Worm (Caenorhabditis elegans) whole organism, midembryonic: ENCODE results near the gene T21C9.13.

Experiments
- T22C8.4 ChIP-seq: fragments of 200-800 bp; sonication (Bioruptor generic); IDR thresholded peaks from 2 replicates; pipeline ENCODE4 v1.3.6; 2022; ENCODE audit warnings: missing genetic modification characterization, missing compliant biosample characterization
- cog-1 ChIP-seq: sonication (generic microtip); optimal IDR thresholded peaks from 2 replicates; lab custom pipeline; 2016; ENCODE audit warnings: missing genetic modification characterization, missing compliant biosample characterization
- flt-1 ChIP-seq: fragments of 200-800 bp; sonication (Bioruptor generic); IDR thresholded peaks from 2 replicates; pipeline ENCODE4 v1.3.6; 2022; ENCODE audit warnings: missing genetic modification characterization, missing compliant biosample characterization
- klf-2 ChIP-seq: fragments of 200-800 bp; sonication (Bioruptor generic); conservative IDR thresholded peaks from 2 replicates; pipeline ENCODE4 v1.3.6; 2022; ENCODE audit warnings: missing genetic modification reagents, missing genetic modification characterization, missing compliant biosample characterization
- med-1 ChIP-seq: sonication (generic microtip); optimal IDR thresholded peaks from 2 replicates; lab custom pipeline; 2017; ENCODE audit warnings: missing genetic modification characterization, mild to moderate bottlenecking, missing compliant biosample characterization, antibody characterized with exemption, missing genetic modification reagents; ENCODE audit not compliant: insufficient read depth
- ref-1 ChIP-seq: fragments of 200-800 bp; sonication (Bioruptor generic); conservative IDR thresholded peaks from 2 replicates; pipeline ENCODE4 v1.3.6; 2022; ENCODE audit warnings: missing genetic modification reagents, missing genetic modification characterization, missing compliant biosample characterization
- tab-1 ChIP-seq: fragments of 200-800 bp; sonication (Bioruptor generic); IDR thresholded peaks from 2 replicates; pipeline ENCODE4 v1.3.6; 2022; ENCODE audit warnings: missing genetic modification characterization, missing compliant biosample characterization
- ztf-23 ChIP-seq: fragments of 200-800 bp; sonication (Bioruptor generic); IDR thresholded peaks from 2 replicates; pipeline ENCODE4 v1.3.6; 2022; ENCODE audit warnings: missing genetic modification reagents, missing genetic modification characterization, missing compliant biosample characterization
- ztf-29 ChIP-seq: fragments of 200-800 bp; sonication (Bioruptor generic); IDR thresholded peaks from 2 replicates; pipeline ENCODE4 v1.3.6; 2022; ENCODE audit warnings: missing genetic modification reagents, missing genetic modification characterization, missing compliant biosample characterization

T21C9.13 gene

DNA sequence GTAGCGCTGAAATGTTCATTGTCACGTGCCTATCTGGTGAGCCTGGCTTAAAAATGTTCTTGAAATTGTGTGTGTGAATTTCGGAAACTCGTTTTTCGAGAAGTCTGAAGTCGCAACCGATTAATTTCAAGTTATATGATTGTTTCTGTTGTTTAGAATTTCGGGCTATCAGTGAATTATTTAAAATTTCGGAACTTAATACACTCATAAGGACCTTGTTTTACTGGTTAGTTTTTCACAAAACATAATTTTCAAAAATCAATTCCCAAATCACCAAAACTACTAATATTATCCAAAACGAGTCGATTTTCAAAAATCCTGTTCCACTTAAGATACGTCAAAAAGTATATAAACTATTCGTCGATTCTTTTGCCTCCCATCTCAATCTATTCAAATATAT, 33.4 kb downstream of the T21C9.13 start:
- no peak for TF ChIP-seq ztf-23 (GFP tag; lab: Robert Waterston, UW)
- no peak for TF ChIP-seq T22C8.4 (GFP tag; lab: Robert Waterston, UW)
- no peak for TF ChIP-seq ztf-29 (GFP tag; lab: Robert Waterston, UW)
- TF ChIP-seq tab-1 (GFP tag; lab: Robert Waterston, UW), result no peak

DNA sequence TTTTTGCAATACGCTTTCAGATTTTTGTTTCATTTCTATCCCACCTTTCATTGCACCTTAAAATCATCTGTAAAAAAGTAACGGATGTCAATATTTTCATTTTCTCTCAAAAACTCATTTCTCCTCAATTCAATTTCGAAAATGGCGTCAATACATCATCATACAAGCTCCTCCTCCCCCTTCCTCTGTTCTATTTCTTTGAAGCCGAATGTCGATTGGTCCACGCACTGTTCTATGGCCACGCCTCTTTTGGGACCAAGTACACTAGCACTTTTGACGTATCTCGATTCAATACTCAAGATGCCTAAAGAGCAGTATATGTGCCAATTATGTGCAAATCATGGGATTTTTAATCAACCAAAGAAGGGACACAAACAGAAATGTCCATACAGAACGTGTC, 35.7 kb downstream of the T21C9.13 start, which contains the start of gene mab-23:
mab-23 (plus strand) TSS at position 301 of the 400 bp plus-strand sequence.
- TF ChIP-seq tab-1 (GFP tag; lab: Robert Waterston, UW) (no peak), med-1 (GFP tag; lab: Kevin White, UChicago) (no peak), ztf-29 (GFP tag; lab: Robert Waterston, UW) (no peak), flt-1 (GFP tag; lab: Robert Waterston, UW) (no peak), T22C8.4 (GFP tag; lab: Robert Waterston, UW) (no peak), klf-2 (no peak), cog-1 (tag; lab: Kevin White, UChicago) (no peak), ztf-23 (GFP tag; lab: Robert Waterston, UW) (no peak), ref-1 (GFP tag; lab: Robert Waterston, UW) (no peak)

DNA sequence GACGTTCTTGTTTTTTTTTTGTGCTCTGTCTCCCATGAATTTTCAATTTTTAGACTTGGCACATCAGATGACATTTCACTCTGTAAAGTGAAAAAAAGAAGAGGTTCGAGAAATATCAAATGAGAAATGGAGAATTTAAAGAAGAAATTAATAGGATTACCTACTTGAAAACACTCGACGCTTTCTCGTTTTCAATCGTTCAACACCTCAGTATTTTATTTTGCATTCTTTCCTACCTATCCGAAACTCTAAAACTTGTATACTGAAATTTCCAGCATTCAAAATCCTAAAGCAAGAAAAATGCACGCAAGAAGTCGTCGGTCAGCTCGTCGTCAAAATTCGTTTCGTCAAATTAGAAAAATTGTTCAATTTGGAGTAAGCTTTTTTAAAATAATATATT, 38.7 kb downstream of the T21C9.13 start, which contains the start of gene kvs-2:
kvs-2 (plus strand) TSS at position 301 of the 400 bp plus-strand sequence.
- TF ChIP-seq ztf-29 (GFP tag; lab: Robert Waterston, UW), result no peak
- TF ChIP-seq klf-2, result no peak
- no peak for TF ChIP-seq flt-1 (GFP tag; lab: Robert Waterston, UW)
- no peak for TF ChIP-seq cog-1 (tag; lab: Kevin White, UChicago)
- TF ChIP-seq ref-1 (GFP tag; lab: Robert Waterston, UW), result no peak
- no peak for TF ChIP-seq T22C8.4 (GFP tag; lab: Robert Waterston, UW)
- TF ChIP-seq med-1 (GFP tag; lab: Kevin White, UChicago), result no peak
- no peak for TF ChIP-seq ztf-23 (GFP tag; lab: Robert Waterston, UW)
- no peak for TF ChIP-seq tab-1 (GFP tag; lab: Robert Waterston, UW)

DNA sequence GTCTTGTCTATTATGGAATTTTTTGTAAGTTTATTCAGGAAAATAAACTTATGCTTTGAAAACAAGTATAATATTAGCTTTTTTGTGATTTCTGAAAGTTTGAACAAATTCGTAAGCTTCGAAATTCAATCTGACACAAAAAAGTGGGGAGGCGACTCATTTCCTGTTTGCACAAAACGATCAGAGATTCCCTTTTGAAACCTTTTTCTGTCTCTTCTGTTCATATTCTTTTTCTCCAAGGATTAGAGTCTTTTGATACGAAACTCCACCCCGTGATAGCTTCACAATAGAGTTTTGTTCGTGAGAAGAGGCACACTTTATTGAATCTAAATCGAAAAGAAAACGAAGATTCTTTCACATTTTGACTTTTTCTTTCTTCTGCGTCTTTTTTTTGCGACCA, 43.9 kb downstream of the T21C9.13 start:
- TF ChIP-seq flt-1 (GFP tag; lab: Robert Waterston, UW), result no peak
- no peak for TF ChIP-seq ztf-29 (GFP tag; lab: Robert Waterston, UW)
- no peak for TF ChIP-seq med-1 (GFP tag; lab: Kevin White, UChicago)
- no peak for TF ChIP-seq klf-2
- no peak for TF ChIP-seq cog-1 (tag; lab: Kevin White, UChicago)
- TF ChIP-seq tab-1 (GFP tag; lab: Robert Waterston, UW), result no peak
- TF ChIP-seq ref-1 (GFP tag; lab: Robert Waterston, UW), result no peak
- TF ChIP-seq ztf-23 (GFP tag; lab: Robert Waterston, UW), result no peak
- TF ChIP-seq T22C8.4 (GFP tag; lab: Robert Waterston, UW), result no peak

DNA sequence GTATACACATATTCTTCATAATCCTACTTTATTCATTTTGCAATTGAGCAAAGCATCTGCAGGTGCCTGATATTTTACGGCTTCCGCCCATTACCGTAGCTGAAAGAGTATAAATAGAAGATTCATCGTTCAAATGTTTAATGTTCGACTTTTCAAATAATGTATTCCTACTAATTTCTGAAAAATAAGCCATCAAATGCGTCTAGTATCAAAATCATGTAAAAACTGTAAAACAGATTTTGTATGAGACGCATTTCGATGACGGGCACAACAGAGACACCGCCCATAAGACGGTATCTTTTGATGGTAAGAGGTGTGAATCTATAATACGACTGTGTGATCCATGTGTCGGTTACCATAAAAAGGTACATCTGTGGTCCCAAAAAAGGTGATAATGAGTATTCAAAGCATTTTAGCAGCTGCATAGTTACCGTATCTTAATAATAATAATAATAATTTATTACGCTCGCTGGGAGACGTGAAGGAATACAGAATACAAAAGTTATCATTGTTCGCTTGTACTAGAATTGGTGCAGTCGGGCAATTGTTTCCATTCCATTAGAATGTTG, 50.1 kb downstream of the T21C9.13 start, which contains the start of the genes C32C4.3 and C32C4.16:
C32C4.3 (minus strand) TSS at position 101 of the 569 bp plus-strand sequence.
C32C4.16 (plus strand) TSS at position 519 of the 569 bp plus-strand sequence.
- TF ChIP-seq ztf-29 (GFP tag; lab: Robert Waterston, UW) (no peak), cog-1 (tag; lab: Kevin White, UChicago) (no peak), tab-1 (GFP tag; lab: Robert Waterston, UW) (no peak), flt-1 (GFP tag; lab: Robert Waterston, UW) (no peak), med-1 (GFP tag; lab: Kevin White, UChicago) (no peak), T22C8.4 (GFP tag; lab: Robert Waterston, UW) (no peak), klf-2 (no peak), ztf-23 (GFP tag; lab: Robert Waterston, UW) (no peak), ref-1 (GFP tag; lab: Robert Waterston, UW) (no peak)

DNA sequence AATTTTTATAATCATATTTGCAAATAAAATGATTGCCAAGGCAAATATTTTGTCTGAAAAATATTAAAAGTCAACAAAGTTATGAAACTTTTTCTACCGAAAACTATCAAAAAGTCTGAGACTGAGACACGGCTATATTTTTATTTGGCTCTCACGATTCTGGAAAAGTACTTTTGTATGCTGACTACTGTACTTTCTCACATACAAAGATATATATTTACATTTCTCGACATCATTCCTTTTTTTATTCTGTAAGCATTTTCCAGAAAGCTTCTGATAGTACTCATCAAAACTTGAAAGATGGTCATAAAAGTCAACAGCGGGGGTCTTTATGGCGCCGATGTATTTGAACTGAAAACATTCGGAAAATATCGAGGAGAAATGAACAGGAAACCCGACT, 51.1 kb downstream of the T21C9.13 start, which contains the start of gene aqp-6:
aqp-6 (plus strand) TSS at position 301 of the 400 bp plus-strand sequence.
- TF ChIP-seq med-1 (GFP tag; lab: Kevin White, UChicago) (no peak), cog-1 (tag; lab: Kevin White, UChicago) (no peak), flt-1 (GFP tag; lab: Robert Waterston, UW) (no peak), ztf-23 (GFP tag; lab: Robert Waterston, UW) (no peak), ref-1 (GFP tag; lab: Robert Waterston, UW) (no peak), ztf-29 (GFP tag; lab: Robert Waterston, UW) (no peak), klf-2 (no peak), T22C8.4 (GFP tag; lab: Robert Waterston, UW) (no peak), tab-1 (GFP tag; lab: Robert Waterston, UW) (no peak)
